Worm (Caenorhabditis elegans): ENCODE data around the gene E02C12.11.

The E02C12.11 gene

ce11 chrV:9384949-9385348, 5.2 kb upstream of the E02C12.11 start:
- TF ChIP-seq him-1 (tag; optimal IDR thresholded peaks at IDR 0.05) = no peak
- TF ChIP-seq dao-5 (tag; optimal IDR thresholded peaks at IDR 0.05) = no peak
- TF ChIP-seq W03F9.2 (tag; optimal IDR thresholded peaks at IDR 0.05) = no peak

ce11 chrV:9384359-9384758, 4.7 kb upstream of the E02C12.11 start:
- TF ChIP-seq W03F9.2 (tag; optimal IDR thresholded peaks at IDR 0.05) (no peak), him-1 (tag; optimal IDR thresholded peaks at IDR 0.05) (no peak), dao-5 (tag; optimal IDR thresholded peaks at IDR 0.05) (no peak)

ce11 chrV:9382538-9383328, 3.0 kb upstream of the E02C12.11 start:
- TF ChIP-seq him-1 (tag; optimal IDR thresholded peaks at IDR 0.05) (no peak), W03F9.2 (tag; optimal IDR thresholded peaks at IDR 0.05) (peak; percentile 54)

- TF ChIP-seq W03F9.2 (tag; optimal IDR thresholded peaks at IDR 0.05) (no peak), him-1 (tag; optimal IDR thresholded peaks at IDR 0.05) (no peak), dao-5 (tag; optimal IDR thresholded peaks at IDR 0.05) (no peak)
Measured at ce11 chrV:9381846-9382363, 2.2 kb upstream of the E02C12.11 start, which contains the start of gene E02C12.12. Gene E02C12.12 (minus strand): TSS chrV:9382313.

ce11 chrV:9378335-9378734, 1.4 kb downstream of the E02C12.11 start, which contains the start of gene E02C12.10:
Gene E02C12.10 (minus strand): TSS chrV:9378409.
- TF ChIP-seq dao-5 (tag; optimal IDR thresholded peaks at IDR 0.05) (no peak), him-1 (tag; optimal IDR thresholded peaks at IDR 0.05) (no peak), W03F9.2 (tag; optimal IDR thresholded peaks at IDR 0.05) (no peak)

- TF ChIP-seq W03F9.2 (tag; optimal IDR thresholded peaks at IDR 0.05) (no peak), him-1 (tag; optimal IDR thresholded peaks at IDR 0.05) (no peak)
Measured at ce11 chrV:9376417-9376816, 3.3 kb downstream of the E02C12.11 start, which contains the start of gene E02C12.19. Gene E02C12.19 (minus strand): TSS chrV:9376517.

ce11 chrV:9375378-9375777, 4.3 kb downstream of the E02C12.11 start, which contains the start of gene E02C12.9:
Gene E02C12.9 (minus strand): TSS chrV:9375478.
- TF ChIP-seq W03F9.2 (tag; optimal IDR thresholded peaks at IDR 0.05) (no peak), him-1 (tag; optimal IDR thresholded peaks at IDR 0.05) (no peak), dao-5 (tag; optimal IDR thresholded peaks at IDR 0.05) (no peak)

- no peak for TF ChIP-seq dao-5 (tag; optimal IDR thresholded peaks at IDR 0.05)
- no peak for TF ChIP-seq W03F9.2 (tag; optimal IDR thresholded peaks at IDR 0.05)
- no peak for TF ChIP-seq him-1 (tag; optimal IDR thresholded peaks at IDR 0.05)
Measured at ce11 chrV:9373473-9373872, 6.2 kb downstream of the E02C12.11 start, which contains the start of gene E02C12.8. Gene E02C12.8 (minus strand): TSS chrV:9373613.

ce11 chrV:9370986-9371385, 8.7 kb downstream of the E02C12.11 start, which contains the start of gene E02C12.6:
Gene E02C12.6 (minus strand): TSS chrV:9371086.
- no peak for TF ChIP-seq W03F9.2 (tag; optimal IDR thresholded peaks at IDR 0.05)
- TF ChIP-seq dao-5 (tag; optimal IDR thresholded peaks at IDR 0.05) = no peak
- TF ChIP-seq him-1 (tag; optimal IDR thresholded peaks at IDR 0.05) = no peak

- TF ChIP-seq W03F9.2 (tag; optimal IDR thresholded peaks at IDR 0.05) (no peak), him-1 (tag; optimal IDR thresholded peaks at IDR 0.05) (no peak), dao-5 (tag; optimal IDR thresholded peaks at IDR 0.05) (no peak)
Measured at ce11 chrV:9359674-9360073, 20.0 kb downstream of the E02C12.11 start, which contains the start of gene gpa-3. Gene gpa-3 (minus strand): TSS chrV:9359774.

ce11 chrV:9356345-9356744, 23.4 kb downstream of the E02C12.11 start, which contains the start of gene ttr-49:
Gene ttr-49 (minus strand): TSS chrV:9356515.
- no peak for TF ChIP-seq W03F9.2 (tag; optimal IDR thresholded peaks at IDR 0.05)
- no peak for TF ChIP-seq him-1 (tag; optimal IDR thresholded peaks at IDR 0.05)
- TF ChIP-seq dao-5 (tag; optimal IDR thresholded peaks at IDR 0.05) = no peak

- no peak for TF ChIP-seq dao-5 (tag; optimal IDR thresholded peaks at IDR 0.05)
- no peak for TF ChIP-seq him-1 (tag; optimal IDR thresholded peaks at IDR 0.05)
- no peak for TF ChIP-seq W03F9.2 (tag; optimal IDR thresholded peaks at IDR 0.05)
Measured at ce11 chrV:9355371-9355770, 24.3 kb downstream of the E02C12.11 start, which contains the start of gene ttr-40. Gene ttr-40 (minus strand): TSS chrV:9355471.

- TF ChIP-seq dao-5 (tag; optimal IDR thresholded peaks at IDR 0.05) (no peak), him-1 (tag; optimal IDR thresholded peaks at IDR 0.05) (no peak), W03F9.2 (tag; optimal IDR thresholded peaks at IDR 0.05) (no peak)
Measured at ce11 chrV:9352947-9353346, 26.8 kb downstream of the E02C12.11 start, which contains the start of gene srx-46. Gene srx-46 (plus strand): TSS chrV:9353247.

ce11 chrV:9349687-9350086, 30.0 kb downstream of the E02C12.11 start, which contains the start of gene srx-47:
Gene srx-47 (plus strand): TSS chrV:9349987.
- TF ChIP-seq W03F9.2 (tag; optimal IDR thresholded peaks at IDR 0.05) = no peak
- no peak for TF ChIP-seq him-1 (tag; optimal IDR thresholded peaks at IDR 0.05)
- TF ChIP-seq dao-5 (tag; optimal IDR thresholded peaks at IDR 0.05) = no peak

All from whole organism, L4/young adult.